Fruit fly (Drosophila melanogaster): ENCODE results near the gene CG17325.

DNA sequence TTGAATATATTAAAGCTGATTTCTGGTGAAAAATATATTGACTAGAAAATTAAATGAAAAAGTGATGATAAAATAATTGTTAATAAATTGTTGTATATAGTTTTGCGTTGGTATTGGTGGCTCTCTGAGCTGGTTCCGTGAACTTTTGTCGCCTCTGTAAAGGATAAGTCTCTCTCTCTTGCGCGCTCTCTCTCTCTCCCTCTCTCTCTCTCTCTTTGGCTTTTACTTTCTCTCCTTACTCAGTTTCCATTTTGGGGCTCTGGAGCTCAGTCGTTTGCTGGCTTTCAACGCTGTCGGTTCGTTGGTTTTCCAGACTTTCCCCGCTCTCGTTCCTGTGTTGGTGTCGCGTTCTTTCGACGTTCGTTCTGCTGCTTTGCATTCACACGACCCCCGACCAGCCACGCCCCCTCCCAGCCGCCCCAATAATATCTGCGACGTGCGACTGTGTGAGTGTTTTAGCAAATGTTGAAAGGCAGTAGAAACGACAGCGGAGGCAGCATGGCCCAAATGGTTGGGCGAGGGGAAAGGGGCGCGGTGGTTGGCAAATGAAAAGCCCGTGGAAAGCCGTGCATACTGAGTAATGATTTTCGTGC, 32.6 kb downstream of the CG17325 start, which contains the start of gene CG17321:
- no peak for TF ChIP-seq CTCF (optimal IDR thresholded peaks at IDR 0.05)
- no peak for TF ChIP-seq CG8478 (optimal IDR thresholded peaks at IDR 0.05)

Data from S2 (cell line).